Fruit fly (Drosophila melanogaster): ENCODE data around the gene dnd.

Gene dnd

DNA sequence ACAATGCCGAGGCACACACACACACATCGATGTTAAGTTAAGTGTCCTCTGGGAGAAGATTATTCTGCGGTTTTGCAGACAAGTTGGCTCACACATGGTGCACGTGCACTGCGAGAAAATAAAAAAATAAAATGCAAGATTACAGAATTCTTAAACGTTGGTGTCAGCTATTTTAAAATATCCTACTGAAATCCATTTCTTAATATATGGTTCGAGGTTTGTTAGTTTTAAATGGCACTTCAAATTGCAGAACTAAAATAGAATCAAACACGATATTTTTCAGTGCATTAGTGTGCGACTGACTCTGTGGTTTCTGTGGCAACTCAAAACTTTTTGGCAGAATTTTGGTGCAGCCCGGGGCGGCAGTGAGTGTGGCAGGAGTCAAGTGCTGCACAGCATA, 48.0 kb upstream of the dnd start:
- TF ChIP-seq nom (GFP tag; optimal IDR thresholded peaks at IDR 0.05), result peak; percentile 42
- TF ChIP-seq D (optimal IDR thresholded peaks at IDR 0.05), result no peak
- no peak for TF ChIP-seq D (GFP tag; optimal IDR thresholded peaks at IDR 0.05)
- no peak for TF ChIP-seq ERR (GFP tag; optimal IDR thresholded peaks at IDR 0.05)
- TF ChIP-seq CG13424 (tag; optimal IDR thresholded peaks at IDR 0.05), result no peak
- peak in 1 of 2 experiments; percentile 15 for TF ChIP-seq bsh (GFP tag; optimal IDR thresholded peaks at IDR 0.05)
- TF ChIP-seq amos (GFP tag; IDR thresholded peaks at IDR 0.05; ENCODE audit: partially characterized antibody), result no peak
- peak; percentile 47 for TF ChIP-seq Drgx (GFP tag; IDR thresholded peaks at IDR 0.05)
- no peak for TF ChIP-seq wek (GFP tag; optimal IDR thresholded peaks at IDR 0.05)
- peak; percentile 27 for TF ChIP-seq sens (GFP tag)

DNA sequence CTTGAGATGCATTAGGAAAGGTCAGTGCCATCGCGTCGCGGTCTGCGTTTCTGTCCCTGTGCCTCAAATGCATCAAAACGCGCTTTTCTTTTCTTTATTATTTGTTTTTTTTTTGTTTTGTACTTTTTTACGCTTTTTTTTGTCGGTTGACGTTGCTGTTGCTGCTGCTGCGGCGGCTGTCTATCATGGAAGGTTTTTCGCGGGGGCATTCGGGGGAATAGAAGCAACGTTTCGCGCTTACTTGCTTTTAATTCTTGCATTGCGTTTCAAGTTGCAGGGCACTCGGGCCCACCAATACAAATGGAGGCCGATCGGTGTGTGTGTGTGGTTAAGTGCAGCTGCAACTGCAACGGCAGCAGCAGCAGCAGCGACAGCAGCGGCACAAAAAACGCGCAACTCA, 46.8 kb upstream of the dnd start:
- TF ChIP-seq p53 (GFP tag; optimal IDR thresholded peaks at IDR 0.05) (no peak), CG12155 (GFP tag; optimal IDR thresholded peaks at IDR 0.05) (no peak), Ets65A (GFP tag) (peak; percentile 91), bab2 (GFP tag; optimal IDR thresholded peaks at IDR 0.05) (no peak), C15 (GFP tag; IDR thresholded peaks at IDR 0.05) (no peak), bsh (GFP tag; optimal IDR thresholded peaks at IDR 0.05) (peak in 1 of 2 experiments; percentile 36), CG10565 (GFP tag; optimal IDR thresholded peaks at IDR 0.05) (no peak)

DNA sequence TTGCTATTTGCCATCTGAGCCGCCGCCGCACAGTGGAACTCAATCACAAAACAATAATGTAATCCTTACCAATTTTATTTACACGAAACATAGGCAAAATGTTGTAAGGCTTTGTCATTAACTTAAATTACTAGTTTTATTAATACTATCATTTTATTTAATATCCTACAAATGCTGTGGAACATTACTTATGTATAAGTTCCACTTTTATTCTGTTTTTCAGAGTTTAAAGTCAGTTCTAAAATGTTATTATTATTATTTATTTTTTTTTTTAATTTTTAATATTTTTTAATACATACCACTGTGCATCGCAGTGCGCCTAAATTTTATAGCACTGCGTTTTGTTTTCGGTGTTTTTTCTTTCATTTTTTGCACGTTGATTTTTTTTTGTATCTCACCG, 44.2 kb upstream of the dnd start:
- peak; percentile 4 for TF ChIP-seq dmrt99B (tag; optimal IDR thresholded peaks at IDR 0.05)
- peak; percentile 18 for TF ChIP-seq CG7839 (tag; optimal IDR thresholded peaks at IDR 0.05)
- TF ChIP-seq Hr51 (GFP tag; optimal IDR thresholded peaks at IDR 0.05), result peak in 1 of 2 experiments; percentile 64
- TF ChIP-seq CG15269 (tag; optimal IDR thresholded peaks at IDR 0.05), result peak; percentile 32
- no peak for TF ChIP-seq CG2129 (GFP tag; IDR thresholded peaks at IDR 0.05; ENCODE audit: partially characterized antibody)
- peak; percentile 73 for TF ChIP-seq Drgx (GFP tag; IDR thresholded peaks at IDR 0.05)
- TF ChIP-seq CG14965 (GFP tag; optimal IDR thresholded peaks at IDR 0.05; ENCODE audit: borderline replicate concordance), result no peak
- peak; percentile 38 for TF ChIP-seq Sox102F (GFP tag; optimal IDR thresholded peaks at IDR 0.05)
- peak; percentile 16 for TF ChIP-seq sens (GFP tag)
- no peak for TF ChIP-seq jumu (GFP tag; optimal IDR thresholded peaks at IDR 0.05)
- TF ChIP-seq Oli (tag; optimal IDR thresholded peaks at IDR 0.05), result peak; percentile 34
- peak; percentile 40; the same call in 1 of the 2 replicates for TF ChIP-seq Ptx1 (GFP tag; IDR thresholded peaks at IDR 0.05)
- TF ChIP-seq ap (GFP tag; IDR thresholded peaks at IDR 0.05), result 0 out of 2 replicates have a peak, but pooled peaks have one; percentile 3
- TF ChIP-seq CG11504 (tag; optimal IDR thresholded peaks at IDR 0.05), result peak; percentile 53
- TF ChIP-seq CG6689 (GFP tag; IDR thresholded peaks at IDR 0.05), result 0 out of 2 replicates have a peak, but pooled peaks have one; percentile 19
- TF ChIP-seq gem (tag; optimal IDR thresholded peaks at IDR 0.05), result peak; percentile 28

DNA sequence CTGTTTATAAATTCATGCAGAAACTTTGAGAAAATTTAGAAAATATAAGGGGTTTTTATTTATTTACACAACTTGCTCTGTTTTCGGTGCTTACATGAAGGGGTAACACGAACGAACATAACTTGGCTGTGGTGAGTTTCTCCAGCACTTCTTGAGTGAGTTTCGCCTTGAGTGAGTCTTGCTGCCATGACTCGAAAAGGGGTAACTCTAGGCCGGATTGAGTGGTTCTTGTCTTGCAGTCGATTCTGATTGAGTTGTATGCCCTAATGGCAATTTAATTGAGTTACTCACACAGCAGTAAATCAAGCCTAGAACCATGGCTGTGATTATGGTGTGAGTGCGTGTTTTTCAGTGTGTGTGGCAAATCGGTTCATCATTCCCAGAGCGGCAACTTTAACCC, 41.1 kb upstream of the dnd start:
- TF ChIP-seq z (GFP tag; IDR thresholded peaks at IDR 0.05), result peak; percentile 94
- TF ChIP-seq chn (GFP tag; optimal IDR thresholded peaks at IDR 0.05), result no peak
- TF ChIP-seq Adf1 (GFP tag; IDR thresholded peaks at IDR 0.05), result no peak
- no peak for TF ChIP-seq CG6683 (GFP tag; optimal IDR thresholded peaks at IDR 0.05)

DNA sequence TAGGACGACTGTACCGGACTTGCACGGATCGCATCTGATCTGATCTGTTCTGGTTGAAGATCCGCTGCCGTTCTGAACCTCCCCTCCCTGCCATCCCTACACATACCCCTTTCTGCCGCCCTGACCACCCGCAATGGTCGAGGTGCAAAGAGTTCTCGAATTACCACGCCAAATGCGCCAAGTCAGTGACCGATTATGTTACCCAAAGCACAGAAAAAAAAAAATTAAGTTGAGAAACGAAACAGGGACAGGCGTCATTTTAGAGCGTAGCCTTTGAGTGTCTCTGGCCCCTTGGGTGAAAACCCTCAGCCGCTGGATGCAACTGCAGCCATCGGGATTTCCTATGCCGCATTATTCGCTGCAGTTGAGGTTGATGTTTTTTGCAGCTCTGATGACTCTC, 36.6 kb upstream of the dnd start:
- TF ChIP-seq CG8388 (GFP tag; optimal IDR thresholded peaks at IDR 0.05), result no peak
- TF ChIP-seq Usf (GFP tag; optimal IDR thresholded peaks at IDR 0.05), result no peak
- TF ChIP-seq ewg (GFP tag; optimal IDR thresholded peaks at IDR 0.05), result no peak
- no peak for TF ChIP-seq CG34224 (GFP tag; IDR thresholded peaks at IDR 0.05; ENCODE audit: partially characterized antibody)

Data from whole organism, embryonic.